In genomic region chrX:16988367-16988766, ce11 we compare ENCODE assay signal across 5 worm cellular contexts.
TF ChIP-seq lines count a peak whose summit lies in the region.

No protein-coding gene starts in this region.

TF ChIP-seq in whole organism, L1 larva, 84 proteins besides CTCF, POLR2A, EP300 and RAD21:
- TF ChIP-seq lin-14 (GFP tag; optimal IDR thresholded peaks at IDR 0.05; lab: Kevin White, UChicago) (peak; percentile 1), mab-9 (GFP tag; IDR thresholded peaks at IDR 0.05; lab: Robert Waterston, UW) (0 out of 2 replicates have a peak, but pooled peaks have one; percentile 22), tlp-1 (tag; optimal IDR thresholded peaks at IDR 0.05; lab: Kevin White, UChicago) (no peak), nhr-19 (GFP tag; conservative IDR thresholded peaks at IDR 0.05; lab: Robert Waterston, UW) (no peak), efl-3 (GFP tag; optimal IDR thresholded peaks at IDR 0.05; lab: Kevin White, UChicago) (no peak), egl-27 (tag; optimal IDR thresholded peaks at IDR 0.05; lab: Kevin White, UChicago) (no peak), mep-1 (tag; optimal IDR thresholded peaks at IDR 0.05; lab: Kevin White, UChicago) (no peak), ztf-11 (tag; optimal IDR thresholded peaks at IDR 0.05; lab: Kevin White, UChicago) (peak in 1 of 2 experiments; percentile 54)

TF ChIP-seq in whole organism, L2 larva, 48 proteins besides CTCF, POLR2A, EP300 and RAD21:
- TF ChIP-seq R02D3.7 (tag; optimal IDR thresholded peaks at IDR 0.05; lab: Kevin White, UChicago) (no peak), elt-3 (tag; optimal IDR thresholded peaks at IDR 0.05; lab: Kevin White, UChicago) (no peak), nhr-25 (tag; optimal IDR thresholded peaks at IDR 0.05; lab: Kevin White, UChicago) (no peak), ztf-4 (tag; optimal IDR thresholded peaks at IDR 0.05; lab: Kevin White, UChicago) (no peak), mab-5 (tag; optimal IDR thresholded peaks at IDR 0.05; lab: Kevin White, UChicago) (peak; percentile 18), nhr-10 (tag; optimal IDR thresholded peaks at IDR 0.05; lab: Kevin White, UChicago) (no peak)

TF ChIP-seq in whole organism, L3 larva, 47 proteins besides CTCF, POLR2A, EP300 and RAD21:
- peak; percentile 34 for TF ChIP-seq egl-5 (tag; optimal IDR thresholded peaks at IDR 0.05; lab: Kevin White, UChicago)
- peak; percentile 47 for TF ChIP-seq lin-39 (tag; optimal IDR thresholded peaks at IDR 0.05; lab: Kevin White, UChicago)
- no peak for TF ChIP-seq nhr-67 (tag; optimal IDR thresholded peaks at IDR 0.05; lab: Kevin White, UChicago)
TF ChIP-seq in whole organism, L3 larva: peak in this region for 2.

TF ChIP-seq in whole organism, late embryonic, 69 proteins besides CTCF, POLR2A, EP300 and RAD21:
- no peak for TF ChIP-seq nfya-1 (tag; optimal IDR thresholded peaks at IDR 0.05; lab: Kevin White, UChicago)
- TF ChIP-seq unc-3 (GFP tag; conservative IDR thresholded peaks at IDR 0.05; lab: Robert Waterston, UW), result no peak
- peak; percentile 18 for TF ChIP-seq unc-3 (tag; optimal IDR thresholded peaks at IDR 0.05; lab: Kevin White, UChicago)

TF ChIP-seq in whole organism, mixed stage, embryonic, 35 proteins besides CTCF, POLR2A, EP300 and RAD21:
- TF ChIP-seq lin-32 (GFP tag; optimal IDR thresholded peaks at IDR 0.05; lab: Kevin White, UChicago) (peak; percentile 69), nhr-2 (tag; optimal IDR thresholded peaks at IDR 0.05; lab: Kevin White, UChicago) (peak; percentile 2), cnd-1 (tag; optimal IDR thresholded peaks at IDR 0.05; lab: Kevin White, UChicago) (peak; percentile 54), ztf-11 (tag; optimal IDR thresholded peaks at IDR 0.05; lab: Kevin White, UChicago) (no peak), ces-1 (GFP tag; optimal IDR thresholded peaks at IDR 0.05; lab: Kevin White, UChicago) (no peak), unc-120 (tag; optimal IDR thresholded peaks at IDR 0.05; lab: Kevin White, UChicago; ENCODE audit: poor library complexity, severe bottlenecking) (no peak), unc-62 (GFP tag; optimal IDR thresholded peaks at IDR 0.05; lab: Kevin White, UChicago) (peak; percentile 34)
TF ChIP-seq in whole organism, mixed stage, embryonic: peak in this region for 4.
